Fruit fly (Drosophila melanogaster) whole organism, embryonic: Measurements from ENCODE around the gene CG8135.

Experiments
- Atf6 ChIP-seq: fragments of 200-800 bp; sonication (Bioruptor generic); IDR thresholded peaks from 2 replicates; pipeline ENCODE4 v1.3.6; 2022; ENCODE audit warnings: missing biosample characterization, missing genetic modification characterization
- Bgb ChIP-seq: fragments of 200-800 bp; sonication (Bioruptor generic); IDR thresholded peaks from 2 replicates; pipeline ENCODE4 v1.3.6; 2022; ENCODE audit warnings: missing biosample characterization, missing genetic modification characterization; ENCODE audit not compliant: partially characterized antibody
- CG11695 ChIP-seq: fragments of 200-800 bp; sonication (Bioruptor generic); IDR thresholded peaks from 3 replicates; pipeline ENCODE4 v1.3.6; 2022; ENCODE audit warnings: missing biosample characterization, missing genetic modification characterization
- CG11723 ChIP-seq: fragments of 200-800 bp; sonication (Bioruptor generic); optimal IDR thresholded peaks from 2 replicates; lab custom pipeline; 2017; ENCODE audit warnings: missing biosample characterization, mild to moderate bottlenecking, missing genetic modification characterization
- CG12071 ChIP-seq: fragments of 200-800 bp; sonication (Bioruptor generic); optimal IDR thresholded peaks from 3 replicates; lab custom pipeline; 2018; ENCODE audit warnings: missing biosample characterization, mild to moderate bottlenecking, missing genetic modification characterization
- CG15601 ChIP-seq: fragments of 200-800 bp; sonication (Bioruptor generic); optimal IDR thresholded peaks from 3 replicates; lab custom pipeline; 2019; ENCODE audit warnings: missing biosample characterization, mild to moderate bottlenecking, missing genetic modification characterization, moderate library complexity
- CG17328 ChIP-seq: fragments of 200-800 bp; sonication (Bioruptor generic); IDR thresholded peaks from 2 replicates; pipeline ENCODE4 v1.3.6; 2022; ENCODE audit warnings: missing biosample characterization, missing genetic modification characterization
- CG42726 ChIP-seq: fragments of 200-800 bp; sonication (Bioruptor generic); IDR thresholded peaks from 2 replicates; pipeline ENCODE4 v1.3.6; 2022; ENCODE audit warnings: missing biosample characterization, missing genetic modification characterization; ENCODE audit not compliant: partially characterized antibody
- CG6689 ChIP-seq: fragments of 200-800 bp; sonication (Bioruptor generic); IDR thresholded peaks from 2 replicates; pipeline ENCODE4 v1.3.6; 2022; ENCODE audit warnings: missing biosample characterization, missing genetic modification characterization
- CG6813 ChIP-seq: fragments of 200-800 bp; sonication (Bioruptor generic); optimal IDR thresholded peaks from 2 replicates; lab custom pipeline; 2017; ENCODE audit warnings: missing biosample characterization, missing genetic modification characterization, mild to moderate bottlenecking, moderate library complexity, missing genetic modification reagents
- CG8089 ChIP-seq: fragments of 200-800 bp; sonication (Bioruptor generic); optimal IDR thresholded peaks from 3 replicates; lab custom pipeline; 2016; ENCODE audit warnings: missing biosample characterization, missing genetic modification characterization
- CG8924 ChIP-seq: fragments of 200-800 bp; optimal IDR thresholded peaks from 3 replicates; lab custom pipeline; 2019; ENCODE audit warnings: missing biosample characterization, mild to moderate bottlenecking, missing genetic modification characterization, moderate library complexity
- CG9876 ChIP-seq: fragments of 200-800 bp; sonication (Bioruptor generic); optimal IDR thresholded peaks from 2 replicates; lab custom pipeline; 2016; ENCODE audit warnings: missing biosample characterization, missing genetic modification characterization
- CG9932 ChIP-seq: fragments of 200-800 bp; sonication (Bioruptor generic); IDR thresholded peaks from 2 replicates; pipeline ENCODE4 v1.3.6; 2022; ENCODE audit warnings: missing biosample characterization, missing genetic modification characterization
- CoRest ChIP-seq: fragments of 200-800 bp; sonication (Bioruptor generic); optimal IDR thresholded peaks from 3 replicates; lab custom pipeline; 2018; ENCODE audit warnings: missing biosample characterization, mild to moderate bottlenecking, missing genetic modification characterization, moderate library complexity
- Drgx ChIP-seq: fragments of 200-800 bp; sonication (Bioruptor generic); IDR thresholded peaks from 2 replicates; pipeline ENCODE4 v1.3.6; 2022; ENCODE audit warnings: missing biosample characterization, missing genetic modification characterization
- GATAe ChIP-seq: fragments of 200-800 bp; sonication (Bioruptor generic); conservative IDR thresholded peaks from 2 replicates; pipeline ENCODE4 v1.3.6; 2022; ENCODE audit warnings: missing biosample characterization, missing genetic modification characterization
- Med ChIP-seq: fragments of 200-800 bp; sonication (Bioruptor generic); peaks from one replicate; lab custom pipeline; 2016; ENCODE audit warnings: missing biosample characterization, missing genetic modification characterization, mild to moderate bottlenecking, inconsistent platforms, moderate library complexity
- NC2α ChIP-seq: fragments of 200-800 bp; sonication (Bioruptor generic); optimal IDR thresholded peaks from 2 replicates; lab custom pipeline; 2016; ENCODE audit warnings: missing biosample characterization, missing genetic modification characterization
- Ravus ChIP-seq: fragments of 200-800 bp; sonication (Bioruptor generic); IDR thresholded peaks from 2 replicates; pipeline ENCODE4 v1.3.6; 2022; ENCODE audit warnings: missing biosample characterization, missing genetic modification characterization
- Vsx1 ChIP-seq: fragments of 200-800 bp; sonication (Bioruptor generic); optimal IDR thresholded peaks from 2 replicates; lab custom pipeline; 2017; ENCODE audit warnings: missing biosample characterization, mild to moderate bottlenecking, missing genetic modification characterization, missing genetic modification reagents
- abd-A ChIP-seq: fragments of 200-800 bp; sonication (Bioruptor generic); optimal IDR thresholded peaks from 3 replicates; lab custom pipeline; 2019; ENCODE audit warnings: missing biosample characterization, mild to moderate bottlenecking, missing genetic modification characterization, moderate library complexity
- bsh ChIP-seq, 2 experiments: fragments of 200-800 bp; sonication (Bioruptor generic); optimal IDR thresholded peaks; 2 replicates each; lab custom pipeline; 2017 to 2018; ENCODE audit warnings: mild to moderate bottlenecking in 2 of 2, missing biosample characterization in 2 of 2, missing genetic modification characterization in 2 of 2, moderate library complexity in 1 of 2
- cas ChIP-seq: fragments of 200-800 bp; sonication (Bioruptor generic); IDR thresholded peaks from 2 replicates; pipeline ENCODE4 v1.3.6; 2022; ENCODE audit warnings: missing biosample characterization, missing genetic modification characterization
- chinmo ChIP-seq: fragments of 200-800 bp; sonication (Bioruptor generic); IDR thresholded peaks from 4 replicates; pipeline ENCODE4 v1.3.6; 2022; ENCODE audit warnings: missing biosample characterization, missing genetic modification characterization; ENCODE audit not compliant: partially characterized antibody
- crol ChIP-seq: fragments of 200-800 bp; sonication (Bioruptor generic); IDR thresholded peaks from 2 replicates; pipeline ENCODE4 v1.3.6; 2022; ENCODE audit warnings: missing biosample characterization, missing genetic modification characterization
- exex ChIP-seq: fragments of 200-800 bp; sonication (Bioruptor generic); optimal IDR thresholded peaks from 4 replicates; lab custom pipeline; 2018; ENCODE audit warnings: missing biosample characterization, mild to moderate bottlenecking, missing genetic modification characterization, moderate library complexity
- gem ChIP-seq: fragments of 200-800 bp; sonication (Bioruptor generic); optimal IDR thresholded peaks from 2 replicates; lab custom pipeline; 2019; ENCODE audit warnings: missing biosample characterization, mild to moderate bottlenecking, missing genetic modification characterization, moderate library complexity
- grn ChIP-seq: fragments of 200-800 bp; sonication (Bioruptor generic); optimal IDR thresholded peaks from 3 replicates; lab custom pipeline; 2017; ENCODE audit warnings: missing biosample characterization, missing genetic modification characterization
- hbn ChIP-seq: fragments of 200-800 bp; sonication (Bioruptor generic); IDR thresholded peaks from 2 replicates; pipeline ENCODE4 v1.3.6; 2022; ENCODE audit warnings: missing biosample characterization, missing genetic modification characterization; ENCODE audit not compliant: partially characterized antibody
- lab ChIP-seq: fragments of 200-800 bp; sonication (Bioruptor generic); optimal IDR thresholded peaks from 3 replicates; lab custom pipeline; 2017; ENCODE audit warnings: missing biosample characterization, missing genetic modification characterization, mild to moderate bottlenecking, moderate library complexity, missing genetic modification reagents
- mirr ChIP-seq: fragments of 200-800 bp; sonication (Bioruptor generic); optimal IDR thresholded peaks from 3 replicates; lab custom pipeline; 2018; ENCODE audit warnings: missing biosample characterization, mild to moderate bottlenecking, missing genetic modification characterization
- nom ChIP-seq: fragments of 200-800 bp; sonication (Bioruptor generic); optimal IDR thresholded peaks from 2 replicates; lab custom pipeline; 2017; ENCODE audit warnings: missing biosample characterization, missing genetic modification characterization, mild to moderate bottlenecking, moderate library complexity, missing genetic modification reagents
- psq ChIP-seq: fragments of 200-800 bp; sonication (Bioruptor generic); optimal IDR thresholded peaks from 2 replicates; lab custom pipeline; 2017; ENCODE audit warnings: missing biosample characterization, missing genetic modification characterization
- sd ChIP-seq: fragments of 200-800 bp; sonication (Bioruptor generic); optimal IDR thresholded peaks from 3 replicates; lab custom pipeline; 2018; ENCODE audit warnings: missing biosample characterization, mild to moderate bottlenecking, missing genetic modification characterization, moderate library complexity
- sens ChIP-seq: fragments of 200-800 bp; sonication (Bioruptor generic); peaks from one replicate; lab custom pipeline; 2016; ENCODE audit warnings: missing biosample characterization, missing genetic modification characterization
- sug ChIP-seq: fragments of 200-800 bp; optimal IDR thresholded peaks from 2 replicates; lab custom pipeline; 2019; ENCODE audit warnings: missing biosample characterization, mild to moderate bottlenecking, missing genetic modification characterization, moderate library complexity
- tin ChIP-seq: fragments of 200-800 bp; sonication (Bioruptor generic); optimal IDR thresholded peaks from 3 replicates; lab custom pipeline; 2016; ENCODE audit warnings: missing biosample characterization, missing genetic modification characterization
- zf30C ChIP-seq: fragments of 200-800 bp; sonication (Bioruptor generic); optimal IDR thresholded peaks from 3 replicates; lab custom pipeline; 2018; ENCODE audit warnings: missing biosample characterization, mild to moderate bottlenecking, missing genetic modification characterization

The CG8135 gene

dm6 chr3R:9380970-9381369, 23.2 kb upstream of the CG8135 start:
- no peak for TF ChIP-seq Ravus
- no peak for TF ChIP-seq NC2α
- peak; percentile 86 for TF ChIP-seq nom
- TF ChIP-seq cas (GFP tag; lab: Robert Waterston, UW) = no peak
- no peak for TF ChIP-seq psq (GFP tag; lab: Kevin White, UChicago)
- TF ChIP-seq CG11723 = no peak

dm6 chr3R:9385987-9386386, 18.2 kb upstream of the CG8135 start:
- TF ChIP-seq CG9876 (GFP tag; lab: Kevin White, UChicago) (no peak), sens (GFP tag; lab: Kevin White, UChicago) (peak; percentile 38), CG17328 (peak; percentile 22; the same call in 1 of the 2 replicates), CG6689 (GFP tag; lab: Robert Waterston, UW) (0 out of 2 replicates have a peak, but pooled peaks have one; percentile 12), Drgx (GFP tag; lab: Robert Waterston, UW) (peak; percentile 47)

dm6 chr3R:9387634-9388033, 16.6 kb upstream of the CG8135 start:
- TF ChIP-seq CG6813 (GFP tag; lab: Kevin White, UChicago) = no peak
- TF ChIP-seq CG9932 (GFP tag; lab: Robert Waterston, UW) = no peak
- TF ChIP-seq exex = peak; percentile 56
- TF ChIP-seq abd-A = no peak
- peak; percentile 3 for TF ChIP-seq lab (GFP tag; lab: Kevin White, UChicago)
- no peak for TF ChIP-seq CG42726 (GFP tag; lab: Robert Waterston, UW)
- no peak for TF ChIP-seq Bgb (GFP tag; lab: Robert Waterston, UW)
- peak; percentile 29; the same call in 1 of the 2 replicates for TF ChIP-seq crol (GFP tag; lab: Robert Waterston, UW)
- peak; percentile 13 for TF ChIP-seq Vsx1 (GFP tag; lab: Kevin White, UChicago)
- no peak for TF ChIP-seq CG8924
- TF ChIP-seq sug (tag; lab: Kevin White, UChicago) = peak; percentile 31
- 0 out of 4 replicates have a peak, but pooled peaks have one; percentile 32 for TF ChIP-seq chinmo (GFP tag; lab: Robert Waterston, UW)
- TF ChIP-seq GATAe (GFP tag; lab: Robert Waterston, UW) = peak; percentile 69
- TF ChIP-seq mirr (GFP tag; lab: Kevin White, UChicago) = peak; percentile 44
- TF ChIP-seq sd (tag; lab: Kevin White, UChicago) = peak; percentile 91
- no peak for TF ChIP-seq CG12071 (GFP tag; lab: Kevin White, UChicago)
- TF ChIP-seq Med (GFP tag; lab: Kevin White, UChicago) = peak; percentile 20
- TF ChIP-seq grn = peak; percentile 90
- peak; percentile 16 for TF ChIP-seq CG15601

- TF ChIP-seq sd (tag; lab: Kevin White, UChicago) = peak; percentile 59
- TF ChIP-seq exex = peak; percentile 52
- TF ChIP-seq lab (GFP tag; lab: Kevin White, UChicago) = no peak
Observed at dm6 chr3R:9388321-9388720, 15.9 kb upstream of the CG8135 start.

dm6 chr3R:9388972-9389371, 15.2 kb upstream of the CG8135 start:
- TF ChIP-seq gem = no peak
- no peak for TF ChIP-seq tin
- no peak for TF ChIP-seq CG11695
- TF ChIP-seq hbn = no peak
- peak in 1 of 2 experiments; percentile 72 for TF ChIP-seq bsh (GFP tag; optimal IDR thresholded peaks at IDR 0.05; lab: Kevin White, UChicago)
- peak; percentile 50; the same call in 1 of the 2 replicates for TF ChIP-seq Drgx (GFP tag; lab: Robert Waterston, UW)
- TF ChIP-seq Atf6 (GFP tag; lab: Robert Waterston, UW) = 0 out of 2 replicates have a peak, but pooled peaks have one; percentile 20
- no peak for TF ChIP-seq CG8089 (GFP tag; lab: Kevin White, UChicago)
- no peak for TF ChIP-seq CoRest (tag; lab: Kevin White, UChicago)
- no peak for TF ChIP-seq zf30C
- TF ChIP-seq nom = peak; percentile 96
- no peak for TF ChIP-seq CG42726 (GFP tag; lab: Robert Waterston, UW)
